Worm (Caenorhabditis elegans) whole organism, L2 larva: ENCODE data around the gene H12D21.10.
A peak's percentile ranks its signal among the peaks of the same experiment; 100 is the strongest.

Source experiments
- C34F6.9 ChIP-seq: fragments of 150-350 bp; optimal IDR thresholded peaks from 2 replicates; lab custom pipeline; 2014; ENCODE audit warnings: missing biosample characterization, missing genetic modification characterization
- F13H6.1 ChIP-seq: sonication (generic microtip); optimal IDR thresholded peaks from 2 replicates; lab custom pipeline; 2016; ENCODE audit warnings: missing genetic modification characterization, missing compliant biosample characterization
- R02D3.7 ChIP-seq: fragments of 150-350 bp; optimal IDR thresholded peaks from 2 replicates; lab custom pipeline; 2014; ENCODE audit warnings: missing biosample characterization, missing genetic modification characterization
- ZK546.5 ChIP-seq: sonication (generic microtip); optimal IDR thresholded peaks from 2 replicates; lab custom pipeline; 2017; ENCODE audit warnings: missing biosample characterization, missing genetic modification characterization
- aly-2 ChIP-seq: fragments of 150-350 bp; optimal IDR thresholded peaks from 2 replicates; lab custom pipeline; 2014; ENCODE audit warnings: missing biosample characterization, missing genetic modification characterization
- ama-1 ChIP-seq: fragments of 150-350 bp; optimal IDR thresholded peaks from 2 replicates; lab custom pipeline; 2018; ENCODE audit warnings: inconsistent platforms
- blmp-1 ChIP-seq: sonication (generic microtip); optimal IDR thresholded peaks from 2 replicates; lab custom pipeline; 2017; ENCODE audit warnings: missing genetic modification characterization, mild to moderate bottlenecking, missing compliant biosample characterization, antibody characterized with exemption, moderate library complexity; ENCODE audit not compliant: insufficient read depth
- ceh-82 ChIP-seq: fragments of 150-350 bp; optimal IDR thresholded peaks from 2 replicates; lab custom pipeline; 2014; ENCODE audit warnings: missing biosample characterization, missing genetic modification characterization
- crh-2 ChIP-seq: sonication (generic microtip); optimal IDR thresholded peaks from 2 replicates; lab custom pipeline; 2017; ENCODE audit warnings: missing biosample characterization, missing genetic modification characterization
- dmd-4 ChIP-seq: sonication (generic microtip); optimal IDR thresholded peaks from 2 replicates; lab custom pipeline; 2017; ENCODE audit warnings: missing biosample characterization, missing genetic modification characterization
- egl-27 ChIP-seq: sonication (generic microtip); optimal IDR thresholded peaks from 3 replicates; lab custom pipeline; 2017; ENCODE audit warnings: missing biosample characterization, missing genetic modification reagents, missing genetic modification characterization
- elt-1 ChIP-seq: fragments of 150-350 bp; optimal IDR thresholded peaks from 2 replicates; lab custom pipeline; 2014; ENCODE audit warnings: missing biosample characterization, missing genetic modification characterization
- elt-3 ChIP-seq: sonication (generic microtip); optimal IDR thresholded peaks from 2 replicates; lab custom pipeline; 2017; ENCODE audit warnings: missing biosample characterization, missing genetic modification characterization
- fos-1 ChIP-seq: fragments of 150-350 bp; optimal IDR thresholded peaks from 2 replicates; lab custom pipeline; 2014; ENCODE audit warnings: missing biosample characterization, missing genetic modification characterization
- gmeb-1 ChIP-seq: fragments of 150-350 bp; optimal IDR thresholded peaks from 2 replicates; lab custom pipeline; 2014; ENCODE audit warnings: missing biosample characterization, missing genetic modification characterization
- lin-39 ChIP-seq: fragments of 150-350 bp; optimal IDR thresholded peaks from 2 replicates; lab custom pipeline; 2014; ENCODE audit warnings: missing biosample characterization, missing genetic modification reagents, missing genetic modification characterization
- lsy-2 ChIP-seq, 2 experiments: fragments of 150-350 bp in 1 of 2; sonication (generic microtip) in 1 of 2; optimal IDR thresholded peaks; 2 replicates each; lab custom pipeline; 2014 to 2017; ENCODE audit warnings: missing biosample characterization in 2 of 2, missing genetic modification characterization in 2 of 2
- mab-5 ChIP-seq: fragments of 150-350 bp; optimal IDR thresholded peaks from 2 replicates; lab custom pipeline; 2014; ENCODE audit warnings: missing biosample characterization, missing genetic modification characterization
- mbf-1 ChIP-seq: sonication (generic microtip); optimal IDR thresholded peaks from 2 replicates; lab custom pipeline; 2017; ENCODE audit warnings: missing biosample characterization, missing genetic modification characterization
- mdl-1 ChIP-seq, 2 experiments: fragments of 150-350 bp in 1 of 2; sonication (generic microtip) in 1 of 2; optimal IDR thresholded peaks; 2 replicates each; lab custom pipeline; 2017; ENCODE audit warnings: missing biosample characterization in 2 of 2, missing genetic modification characterization in 2 of 2
- nhr-12 ChIP-seq: fragments of 150-350 bp; optimal IDR thresholded peaks from 2 replicates; lab custom pipeline; 2014; ENCODE audit warnings: missing biosample characterization, missing genetic modification characterization
- nhr-129 ChIP-seq: fragments of 150-350 bp; optimal IDR thresholded peaks from 2 replicates; lab custom pipeline; 2014; ENCODE audit warnings: missing biosample characterization, missing genetic modification characterization
- nhr-237 ChIP-seq: fragments of 150-350 bp; optimal IDR thresholded peaks from 2 replicates; lab custom pipeline; 2014; ENCODE audit warnings: missing biosample characterization, missing genetic modification characterization
- nhr-6 ChIP-seq: fragments of 150-350 bp; optimal IDR thresholded peaks from 2 replicates; lab custom pipeline; 2014; ENCODE audit warnings: missing biosample characterization, missing genetic modification characterization
- peb-1 ChIP-seq: fragments of 150-350 bp; optimal IDR thresholded peaks from 2 replicates; lab custom pipeline; 2014; ENCODE audit warnings: missing biosample characterization, missing genetic modification characterization
- skn-1 ChIP-seq: sonication (generic microtip); optimal IDR thresholded peaks from 2 replicates; lab custom pipeline; 2017; ENCODE audit warnings: missing biosample characterization, missing genetic modification characterization
- sma-3 ChIP-seq: sonication (generic microtip); optimal IDR thresholded peaks from 2 replicates; lab custom pipeline; 2016; ENCODE audit warnings: missing genetic modification reagents, missing genetic modification characterization, missing compliant biosample characterization
- sma-9 ChIP-seq, 2 experiments: fragments of 150-350 bp in 1 of 2; sonication (generic microtip) in 1 of 2; optimal IDR thresholded peaks; 2 replicates each; lab custom pipeline; 2014 to 2016; ENCODE audit warnings: missing genetic modification characterization in 2 of 2, mild to moderate bottlenecking in 1 of 2, missing biosample characterization in 1 of 2, missing compliant biosample characterization in 1 of 2, missing genetic modification reagents in 1 of 2, moderate library complexity in 1 of 2
- snpc-4 ChIP-seq: fragments of 150-350 bp; optimal IDR thresholded peaks from 2 replicates; lab custom pipeline; 2014; ENCODE audit warnings: missing biosample characterization, missing genetic modification characterization
- unc-55 ChIP-seq: fragments of 150-350 bp; sonication (generic microtip); optimal IDR thresholded peaks from 3 replicates; lab custom pipeline; 2014; ENCODE audit warnings: missing biosample characterization, missing genetic modification reagents, missing genetic modification characterization
- unc-62 ChIP-seq: fragments of 150-350 bp; optimal IDR thresholded peaks from 2 replicates; lab custom pipeline; 2014; ENCODE audit warnings: missing biosample characterization, missing genetic modification reagents, missing genetic modification characterization
- ztf-11 ChIP-seq: sonication (generic microtip); optimal IDR thresholded peaks from 2 replicates; lab custom pipeline; 2017; ENCODE audit warnings: missing biosample characterization, missing genetic modification characterization
- ztf-4 ChIP-seq: fragments of 150-350 bp; optimal IDR thresholded peaks from 2 replicates; lab custom pipeline; 2014; ENCODE audit warnings: missing biosample characterization, missing genetic modification characterization

The H12D21.10 gene

DNA sequence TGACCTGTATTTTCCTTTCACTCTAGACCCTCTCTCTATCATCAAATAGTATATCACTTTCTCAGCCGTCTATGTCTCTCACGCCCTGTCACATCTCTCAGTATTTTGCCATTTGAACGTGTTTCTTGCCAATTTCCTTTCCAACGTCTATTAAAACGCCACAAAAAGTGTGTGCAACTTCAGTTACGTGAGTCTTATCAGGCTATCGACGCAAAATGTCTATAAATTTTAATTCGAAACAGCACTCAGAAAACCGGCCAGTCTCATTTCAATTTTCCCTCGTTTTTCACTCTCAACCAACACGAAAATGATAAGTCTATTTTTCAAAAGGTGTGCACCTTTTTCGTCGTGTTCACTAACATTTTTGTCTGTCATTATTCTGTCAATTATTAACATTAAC, 4.0 kb upstream of the H12D21.10 start, which contains the start of gene mpst-3:
Gene mpst-3 (plus strand): TSS at position 91 of the 400 bp plus-strand sequence.
- no peak for TF ChIP-seq nhr-237
- TF ChIP-seq sma-9 (GFP tag; optimal IDR thresholded peaks at IDR 0.05; lab: Kevin White, UChicago): peak; percentile 8
- TF ChIP-seq sma-9 (tag; optimal IDR thresholded peaks at IDR 0.05; lab: Kevin White, UChicago): no peak
- no peak for TF ChIP-seq mbf-1 (tag; lab: Kevin White, UChicago)
- peak; percentile 16 for TF ChIP-seq crh-2
- TF ChIP-seq sma-3 (GFP tag; lab: Kevin White, UChicago): no peak
- TF ChIP-seq fos-1 (tag; lab: Kevin White, UChicago): peak; percentile 60
- TF ChIP-seq mdl-1 (tag; optimal IDR thresholded peaks at IDR 0.05; lab: Kevin White, UChicago): no peak
- no peak for TF ChIP-seq skn-1 (tag; lab: Kevin White, UChicago)
- TF ChIP-seq ztf-11 (tag; lab: Kevin White, UChicago): no peak
- TF ChIP-seq snpc-4 (tag; lab: Kevin White, UChicago): no peak
- TF ChIP-seq lin-39 (tag; lab: Kevin White, UChicago): no peak
- no peak for TF ChIP-seq ama-1 (lab: Kevin White, UChicago)
- TF ChIP-seq nhr-129 (tag; lab: Kevin White, UChicago): no peak
- no peak for TF ChIP-seq aly-2
- no peak for TF ChIP-seq nhr-6 (tag; lab: Kevin White, UChicago)
- TF ChIP-seq unc-55 (GFP tag; lab: Kevin White, UChicago): no peak

DNA sequence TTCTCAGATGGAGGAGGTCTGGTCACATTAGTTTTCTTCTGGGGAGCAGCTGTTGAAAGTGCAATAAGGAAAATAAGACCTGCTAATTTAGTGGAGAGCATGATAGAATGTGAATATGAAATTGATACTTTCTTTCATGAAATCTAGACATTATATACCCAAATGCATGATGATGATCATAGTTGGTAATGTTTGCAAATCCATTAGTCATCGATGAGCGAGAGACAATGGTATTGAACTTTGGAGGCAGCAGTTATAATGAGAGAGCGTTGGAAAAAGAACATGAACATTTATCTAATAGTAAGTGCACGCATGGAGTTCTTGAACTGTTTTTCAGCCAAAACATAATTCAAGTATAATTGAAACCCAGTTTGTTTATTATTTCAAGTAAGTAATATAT, 1.9 kb upstream of the H12D21.10 start, which contains the start of gene H12D21.6:
Gene H12D21.6 (minus strand): TSS at position 101 of the 400 bp plus-strand sequence.
- TF ChIP-seq elt-3 (tag; lab: Kevin White, UChicago): no peak
- no peak for TF ChIP-seq ZK546.5 (tag; lab: Kevin White, UChicago)
- TF ChIP-seq mab-5 (tag; lab: Kevin White, UChicago): no peak
- no peak for TF ChIP-seq unc-55 (GFP tag; lab: Kevin White, UChicago)
- no peak for TF ChIP-seq blmp-1 (tag; lab: Kevin White, UChicago)
- no peak for TF ChIP-seq skn-1 (tag; lab: Kevin White, UChicago)
- TF ChIP-seq unc-62 (GFP tag; lab: Kevin White, UChicago): no peak
- no peak for TF ChIP-seq C34F6.9 (tag; lab: Kevin White, UChicago)
- TF ChIP-seq gmeb-1: no peak
- no peak for TF ChIP-seq ceh-82 (tag; lab: Kevin White, UChicago)
- no peak for TF ChIP-seq F13H6.1 (tag; lab: Kevin White, UChicago)
- TF ChIP-seq lin-39 (tag; lab: Kevin White, UChicago): no peak
- no peak for TF ChIP-seq fos-1 (tag; lab: Kevin White, UChicago)
- no peak for TF ChIP-seq R02D3.7
- no peak for TF ChIP-seq ztf-4 (tag; lab: Kevin White, UChicago)
- TF ChIP-seq elt-1: no peak
- TF ChIP-seq aly-2: no peak
- TF ChIP-seq egl-27 (tag; lab: Kevin White, UChicago): no peak

DNA sequence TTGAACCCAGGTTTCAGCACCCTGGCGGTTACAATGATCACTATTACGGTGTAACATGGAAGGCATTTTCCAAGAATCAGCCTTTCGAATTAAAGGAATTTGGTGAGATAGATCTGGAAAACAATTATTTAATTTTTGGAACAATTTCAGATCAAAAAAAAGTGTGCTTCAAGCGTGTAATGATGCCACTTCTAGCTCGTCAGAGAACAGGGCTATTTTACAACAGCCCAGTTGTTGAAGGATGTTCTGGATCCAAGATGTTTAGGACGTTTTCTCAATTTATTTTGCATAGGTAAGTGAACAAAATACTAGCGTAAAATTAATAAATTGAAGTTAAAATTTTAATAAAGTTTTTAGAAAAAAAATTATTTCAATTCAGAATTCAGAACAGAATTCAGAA, 1.3 kb downstream of the H12D21.10 start:
- no peak for TF ChIP-seq crh-2

DNA sequence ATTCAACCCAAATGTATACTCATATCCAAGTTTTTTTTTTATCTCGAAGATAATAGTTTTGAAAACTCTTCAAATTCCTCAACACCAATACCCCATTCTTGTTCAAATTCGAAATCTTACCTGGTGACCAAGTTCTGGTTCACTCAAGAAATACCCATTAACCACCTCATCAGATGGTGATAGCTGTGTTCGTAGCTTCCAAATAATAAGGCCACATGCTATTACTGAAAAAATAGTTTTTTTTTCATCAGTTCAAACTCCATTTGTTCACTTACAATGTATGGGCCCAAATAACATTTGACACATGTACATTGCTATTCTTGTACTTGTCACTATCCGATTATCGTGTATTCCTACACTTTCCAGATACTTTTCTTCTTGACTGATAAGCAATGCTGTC, 7.8 kb downstream of the H12D21.10 start:
- TF ChIP-seq dmd-4 (no peak), ztf-4 (tag; lab: Kevin White, UChicago) (no peak), egl-27 (tag; lab: Kevin White, UChicago) (no peak), nhr-12 (tag; lab: Kevin White, UChicago) (no peak)

DNA sequence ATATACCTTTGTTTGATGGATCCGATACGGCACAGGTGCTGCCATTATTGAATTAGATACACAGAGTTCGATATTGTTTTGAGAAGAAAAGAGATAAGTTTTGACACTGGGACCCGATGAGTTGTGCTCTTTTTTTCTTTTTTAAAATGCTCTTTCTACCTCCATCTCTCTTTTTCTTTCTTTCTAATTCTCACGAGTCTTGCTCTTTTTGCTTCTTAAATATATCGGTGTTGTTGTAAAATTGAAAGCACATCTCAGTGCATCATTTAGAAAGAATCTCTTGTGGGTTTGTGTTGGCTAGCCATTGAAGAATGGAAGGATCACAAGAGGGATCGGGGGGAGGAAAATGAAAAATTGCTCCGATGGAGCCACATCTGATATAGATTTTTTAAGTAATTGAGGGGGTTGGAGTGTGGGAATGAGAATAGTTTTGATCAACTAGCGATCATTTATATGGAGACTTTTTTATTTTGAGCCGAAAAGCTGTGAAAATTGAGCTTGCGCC, 9.8 kb downstream of the H12D21.10 start, which contains the start of gene H12D21.9:
Gene H12D21.9 (minus strand): TSS at position 148 of the 505 bp plus-strand sequence.
- no peak for TF ChIP-seq blmp-1 (tag; lab: Kevin White, UChicago)
- no peak for TF ChIP-seq peb-1 (tag; lab: Kevin White, UChicago)
- TF ChIP-seq aly-2: no peak
- TF ChIP-seq nhr-129 (tag; lab: Kevin White, UChicago): no peak
- peak; percentile 2 for TF ChIP-seq C34F6.9 (tag; lab: Kevin White, UChicago)

DNA sequence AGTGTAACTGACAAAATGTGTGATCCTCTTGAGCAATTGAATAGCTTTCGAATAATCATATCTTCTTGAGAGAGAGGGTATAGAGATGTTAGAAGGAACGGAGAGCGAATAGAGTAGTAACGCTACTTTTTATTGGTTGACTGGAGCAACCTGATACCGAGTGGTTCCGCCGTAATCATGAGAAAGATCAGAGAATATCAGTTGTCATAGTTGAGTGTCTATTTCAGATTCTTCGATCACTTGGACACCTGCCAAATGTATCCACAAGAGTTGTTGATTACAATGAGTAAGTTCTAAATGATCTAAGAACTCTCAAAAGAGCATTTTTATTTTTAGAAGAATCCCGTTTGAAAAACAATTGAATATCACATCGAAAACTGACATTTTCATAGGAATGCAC, 11.2 kb downstream of the H12D21.10 start:
- TF ChIP-seq dmd-4 (no peak), unc-62 (GFP tag; lab: Kevin White, UChicago) (no peak), sma-3 (GFP tag; lab: Kevin White, UChicago) (no peak), lin-39 (tag; lab: Kevin White, UChicago) (no peak), C34F6.9 (tag; lab: Kevin White, UChicago) (no peak), lsy-2 (tag; optimal IDR thresholded peaks at IDR 0.05; lab: Kevin White, UChicago) (no peak), mbf-1 (tag; lab: Kevin White, UChicago) (no peak), sma-9 (GFP tag; optimal IDR thresholded peaks at IDR 0.05; lab: Kevin White, UChicago) (no peak), sma-9 (tag; optimal IDR thresholded peaks at IDR 0.05; lab: Kevin White, UChicago) (no peak), egl-27 (tag; lab: Kevin White, UChicago) (no peak)
